Fruit fly (Drosophila melanogaster) whole organism, adult: ENCODE data around the gene CG33725.

ENCODE experiments used
- CG11617 ChIP-seq: fragments of 200-800 bp; sonication (Bioruptor generic); optimal IDR thresholded peaks from 2 replicates; lab custom pipeline; 2017; ENCODE audit warnings: mild to moderate bottlenecking, missing biosample characterization, missing genetic modification reagents, missing genetic modification characterization
- CG12768 ChIP-seq: fragments of 200-800 bp; sonication (Bioruptor generic); optimal IDR thresholded peaks from 2 replicates; lab custom pipeline; 2017; ENCODE audit warnings: missing biosample characterization, missing genetic modification characterization, mild to moderate bottlenecking, moderate library complexity, missing genetic modification reagents
- CG14711 ChIP-seq: fragments of 200-800 bp; sonication (Bioruptor generic); optimal IDR thresholded peaks from 2 replicates; lab custom pipeline; 2018; ENCODE audit warnings: missing biosample characterization, mild to moderate bottlenecking, missing genetic modification characterization, moderate library complexity
- CG1620 ChIP-seq: fragments of 200-800 bp; sonication (Bioruptor generic); optimal IDR thresholded peaks from 2 replicates; lab custom pipeline; 2016; ENCODE audit warnings: missing biosample characterization, missing genetic modification characterization
- CG33017 ChIP-seq: fragments of 200-800 bp; sonication (Bioruptor generic); optimal IDR thresholded peaks from 2 replicates; lab custom pipeline; 2018; ENCODE audit warnings: missing biosample characterization, mild to moderate bottlenecking, missing genetic modification characterization, moderate library complexity
- CG5204 ChIP-seq: fragments of 200-800 bp; sonication (Bioruptor generic); optimal IDR thresholded peaks from 2 replicates; lab custom pipeline; 2016; ENCODE audit warnings: missing biosample characterization, missing genetic modification characterization
- CG7045 ChIP-seq: fragments of 200-800 bp; sonication (Bioruptor generic); optimal IDR thresholded peaks from 2 replicates; lab custom pipeline; 2017; ENCODE audit warnings: missing biosample characterization, mild to moderate bottlenecking, missing genetic modification characterization
- CG7101 ChIP-seq: fragments of 200-800 bp; sonication (Bioruptor generic); optimal IDR thresholded peaks from 2 replicates; lab custom pipeline; 2018; ENCODE audit warnings: missing biosample characterization, mild to moderate bottlenecking, missing genetic modification characterization, moderate library complexity
- Clk ChIP-seq: fragments of 200-800 bp; sonication (Bioruptor generic); optimal IDR thresholded peaks from 2 replicates; lab custom pipeline; 2017; ENCODE audit warnings: missing biosample characterization, missing genetic modification characterization
- Crg-1 ChIP-seq: fragments of 200-800 bp; sonication (Bioruptor generic); optimal IDR thresholded peaks from 2 replicates; lab custom pipeline; 2016; ENCODE audit warnings: missing biosample characterization, missing genetic modification characterization
- Hr96 ChIP-seq: fragments of 200-800 bp; sonication (Bioruptor generic); optimal IDR thresholded peaks from 2 replicates; lab custom pipeline; 2016; ENCODE audit warnings: missing biosample characterization, missing genetic modification characterization
- Mnt ChIP-seq: fragments of 200-800 bp; sonication (Bioruptor generic); optimal IDR thresholded peaks from 2 replicates; lab custom pipeline; 2016; ENCODE audit warnings: missing biosample characterization, mild to moderate bottlenecking, missing genetic modification characterization
- bab1 ChIP-seq: fragments of 200-800 bp; sonication (Bioruptor generic); optimal IDR thresholded peaks from 3 replicates; lab custom pipeline; 2019; ENCODE audit warnings: missing biosample characterization, mild to moderate bottlenecking, missing genetic modification characterization, moderate library complexity
- cic ChIP-seq: fragments of 200-800 bp; sonication (Bioruptor generic); optimal IDR thresholded peaks from 2 replicates; lab custom pipeline; 2017; ENCODE audit warnings: missing biosample characterization, mild to moderate bottlenecking, missing genetic modification characterization, moderate library complexity
- cnc ChIP-seq, 2 experiments: fragments of >200 bp; optimal IDR thresholded peaks; 2 replicates each; lab custom pipeline; 2017
- kay ChIP-seq: fragments of 200-800 bp; sonication (Bioruptor generic); peaks from one replicate; lab custom pipeline; 2016; ENCODE audit warnings: missing biosample characterization, missing genetic modification characterization, borderline replicate concordance
- ovo ChIP-seq: fragments of 200-800 bp; sonication (Bioruptor generic); optimal IDR thresholded peaks from 2 replicates; lab custom pipeline; 2016; ENCODE audit warnings: missing biosample characterization, missing genetic modification characterization
- pad ChIP-seq: fragments of 200-800 bp; sonication (Bioruptor generic); optimal IDR thresholded peaks from 3 replicates; lab custom pipeline; 2017; ENCODE audit warnings: missing biosample characterization, missing genetic modification characterization, mild to moderate bottlenecking, moderate library complexity, missing genetic modification reagents
- tj ChIP-seq: fragments of 200-800 bp; sonication (Bioruptor generic); optimal IDR thresholded peaks from 3 replicates; lab custom pipeline; 2017; ENCODE audit warnings: missing biosample characterization, mild to moderate bottlenecking, missing genetic modification characterization, moderate library complexity
- toe ChIP-seq: fragments of 200-800 bp; sonication (Bioruptor generic); optimal IDR thresholded peaks from 2 replicates; lab custom pipeline; 2016; ENCODE audit warnings: missing biosample characterization, missing genetic modification characterization

Gene CG33725

DNA sequence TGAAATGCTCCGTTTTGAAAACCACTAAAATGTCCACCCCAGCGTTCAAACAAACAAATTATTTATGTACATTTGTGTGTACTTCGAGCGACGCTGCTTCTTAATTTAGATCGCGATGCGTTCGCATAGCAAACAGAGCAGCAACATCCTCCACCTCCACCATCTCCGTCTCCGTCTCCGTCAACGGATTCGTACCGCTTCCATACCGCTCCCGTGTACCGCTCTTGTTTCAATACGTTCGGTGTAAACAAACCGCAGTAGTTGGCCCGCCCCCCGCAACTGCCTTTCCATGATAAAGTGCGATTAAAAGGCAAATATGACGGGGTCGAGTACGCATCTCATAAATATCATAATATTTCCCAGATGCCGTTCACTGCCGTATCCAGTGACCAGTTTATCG is at the start of gene CG33725:
CG33725 (plus strand) TSS at position 364 of the 400 bp plus-strand sequence.
- TF ChIP-seq Hr96 (no peak), Crg-1 (no peak), cnc (optimal IDR thresholded peaks at IDR 0.05; lab: Kevin White, UChicago) (no peak), Clk (GFP tag; lab: Kevin White, UChicago) (no peak), CG12768 (GFP tag; lab: Kevin White, UChicago) (no peak), toe (GFP tag; lab: Kevin White, UChicago) (no peak), tj (no peak), Mnt (GFP tag; lab: Kevin White, UChicago) (no peak), ovo (GFP tag; lab: Kevin White, UChicago) (no peak), CG5204 (GFP tag; lab: Kevin White, UChicago) (no peak), CG33017 (no peak), pad (GFP tag; lab: Kevin White, UChicago) (no peak)

dm6 chr3L:12433710-12434109 is 48.7 kb upstream of the CG33725 start:
- TF ChIP-seq cic (GFP tag; lab: Kevin White, UChicago) (no peak), ovo (GFP tag; lab: Kevin White, UChicago) (no peak), CG7045 (GFP tag; lab: Kevin White, UChicago) (no peak), cnc (optimal IDR thresholded peaks at IDR 0.05; lab: Kevin White, UChicago) (no peak), toe (GFP tag; lab: Kevin White, UChicago) (peak; percentile 35)

DNA sequence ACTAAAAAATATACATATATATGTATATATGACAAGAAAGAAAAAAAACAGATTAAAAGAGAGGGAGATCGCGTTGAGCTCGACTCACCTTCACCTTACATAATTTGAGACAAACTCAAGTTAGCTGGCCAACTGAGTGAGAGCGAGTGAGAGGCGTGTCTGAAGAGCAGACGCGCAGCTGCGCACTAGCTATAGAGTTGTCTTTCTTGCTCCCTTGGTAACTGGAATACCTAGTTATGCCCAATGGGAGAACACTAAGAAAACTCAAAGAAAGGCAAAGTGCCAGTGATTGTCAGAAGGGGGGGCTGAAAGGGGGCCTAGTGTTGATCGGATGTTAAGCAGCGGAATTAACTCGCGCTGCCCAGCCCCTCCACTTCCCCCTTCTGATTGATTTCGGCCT is 48.0 kb upstream of the CG33725 start:
- peak; percentile 72 for TF ChIP-seq toe (GFP tag; lab: Kevin White, UChicago)
- no peak for TF ChIP-seq CG12768 (GFP tag; lab: Kevin White, UChicago)

DNA sequence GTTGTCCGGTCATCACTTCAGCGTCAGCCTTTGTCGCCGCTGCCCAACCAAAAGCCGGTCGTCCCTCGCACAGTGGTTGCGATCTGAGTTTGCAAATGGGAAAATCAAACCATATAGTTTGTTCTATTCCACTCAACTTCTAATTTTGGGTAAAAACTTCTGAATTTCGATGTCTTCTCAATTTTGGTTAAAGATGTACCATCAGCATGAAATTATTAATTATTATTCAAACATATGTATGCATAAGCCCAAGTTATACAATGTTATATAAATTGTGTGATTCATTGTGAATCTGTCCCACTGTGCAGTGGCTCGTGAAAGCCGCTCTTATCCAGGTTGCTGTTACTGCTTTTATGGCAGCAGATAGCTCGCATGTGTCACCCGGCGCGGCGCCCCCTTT is 39.8 kb upstream of the CG33725 start:
- TF ChIP-seq CG7101 (tag; lab: Kevin White, UChicago) (no peak), CG33017 (no peak), CG1620 (GFP tag; lab: Kevin White, UChicago) (no peak), ovo (GFP tag; lab: Kevin White, UChicago) (no peak), CG7045 (GFP tag; lab: Kevin White, UChicago) (no peak)

DNA sequence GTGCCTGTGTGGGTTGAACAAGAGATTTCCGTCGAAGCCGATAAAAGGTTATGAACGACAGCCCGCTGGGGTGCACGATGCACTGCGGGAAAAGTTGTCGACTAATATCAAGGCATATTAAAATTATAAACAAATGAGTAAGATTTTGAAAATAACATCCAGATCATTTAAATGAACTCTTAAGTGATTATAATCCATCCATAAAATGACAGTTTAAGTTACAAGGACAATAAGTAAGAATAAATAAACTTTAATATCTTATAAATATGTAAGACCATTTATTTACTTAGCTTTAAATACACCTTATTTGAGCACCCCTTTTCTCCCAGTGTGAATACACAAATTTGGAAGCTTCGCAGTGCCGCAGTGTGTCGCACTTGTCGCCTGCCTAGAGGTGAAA is 38.4 kb upstream of the CG33725 start:
- peak; percentile 2 for TF ChIP-seq kay (GFP tag; lab: Kevin White, UChicago)
- TF ChIP-seq Hr96, result no peak
- no peak for TF ChIP-seq CG7045 (GFP tag; lab: Kevin White, UChicago)
- TF ChIP-seq toe (GFP tag; lab: Kevin White, UChicago), result no peak
- no peak for TF ChIP-seq bab1 (GFP tag; lab: Kevin White, UChicago)

dm6 chr3L:12447081-12447480 is 35.3 kb upstream of the CG33725 start:
- no peak for TF ChIP-seq CG33017
- TF ChIP-seq pad (GFP tag; lab: Kevin White, UChicago), result no peak
- no peak for TF ChIP-seq ovo (GFP tag; lab: Kevin White, UChicago)
- TF ChIP-seq CG5204 (GFP tag; lab: Kevin White, UChicago), result no peak
- no peak for TF ChIP-seq Mnt (GFP tag; lab: Kevin White, UChicago)
- TF ChIP-seq tj, result no peak
- TF ChIP-seq Clk (GFP tag; lab: Kevin White, UChicago), result no peak
- TF ChIP-seq cic (GFP tag; lab: Kevin White, UChicago), result no peak
- no peak for TF ChIP-seq Crg-1
- TF ChIP-seq CG7101 (tag; lab: Kevin White, UChicago), result no peak
- no peak for TF ChIP-seq bab1 (GFP tag; lab: Kevin White, UChicago)
- TF ChIP-seq Hr96, result no peak
- no peak for TF ChIP-seq CG1620 (GFP tag; lab: Kevin White, UChicago)
- no peak for TF ChIP-seq CG14711 (tag; lab: Kevin White, UChicago)

DNA sequence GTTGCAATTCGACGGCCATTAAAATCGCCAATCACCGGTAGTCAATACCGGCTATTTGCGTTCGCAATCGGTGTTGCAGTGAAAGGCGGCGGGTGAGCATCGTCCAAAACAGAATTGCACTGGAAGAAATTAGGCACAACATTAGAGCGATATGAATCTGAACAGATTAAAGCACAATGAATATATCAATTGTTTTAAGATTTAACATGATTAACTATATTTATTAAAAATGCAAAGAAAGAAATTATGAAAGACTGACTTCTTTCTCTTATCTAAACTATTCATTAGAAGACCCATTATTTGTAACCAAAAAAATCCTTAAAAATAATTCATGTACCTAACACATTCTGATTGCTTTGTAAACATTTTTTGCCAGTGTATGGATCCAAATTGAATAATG is 34.9 kb upstream of the CG33725 start:
- TF ChIP-seq tj (no peak), kay (GFP tag; lab: Kevin White, UChicago) (no peak), CG1620 (GFP tag; lab: Kevin White, UChicago) (no peak), cic (GFP tag; lab: Kevin White, UChicago) (no peak), toe (GFP tag; lab: Kevin White, UChicago) (no peak), CG12768 (GFP tag; lab: Kevin White, UChicago) (no peak), CG5204 (GFP tag; lab: Kevin White, UChicago) (no peak), Hr96 (no peak), CG7101 (tag; lab: Kevin White, UChicago) (no peak), CG11617 (no peak), CG33017 (no peak), CG7045 (GFP tag; lab: Kevin White, UChicago) (no peak), Mnt (GFP tag; lab: Kevin White, UChicago) (no peak), Crg-1 (no peak), Clk (GFP tag; lab: Kevin White, UChicago) (no peak), ovo (GFP tag; lab: Kevin White, UChicago) (no peak), bab1 (GFP tag; lab: Kevin White, UChicago) (no peak), pad (GFP tag; lab: Kevin White, UChicago) (no peak), CG14711 (tag; lab: Kevin White, UChicago) (no peak), cnc (optimal IDR thresholded peaks at IDR 0.05; lab: Kevin White, UChicago) (no peak)
